Worm (Caenorhabditis elegans) whole organism, mixed stage, embryonic: ENCODE measurements around the gene lin-8.

ENCODE experiments used
- bed-3 ChIP-seq: fragments of 200-800 bp; sonication (Bioruptor generic); optimal IDR thresholded peaks from 3 replicates; lab custom pipeline; 2018; ENCODE audit warnings: mild to moderate bottlenecking, missing genetic modification characterization, moderate library complexity, missing compliant biosample characterization
- lin-13 ChIP-seq: fragments of 150-350 bp; optimal IDR thresholded peaks from 2 replicates; lab custom pipeline; 2014; ENCODE audit warnings: missing biosample characterization, missing genetic modification characterization
- lsy-2 ChIP-seq: fragments of 150-350 bp; optimal IDR thresholded peaks from 2 replicates; lab custom pipeline; 2014; ENCODE audit warnings: missing biosample characterization, missing genetic modification characterization
- mab-5 ChIP-seq: fragments of 150-350 bp; optimal IDR thresholded peaks from 2 replicates; lab custom pipeline; 2014; ENCODE audit warnings: missing biosample characterization, missing genetic modification characterization
- nhr-237 ChIP-seq: fragments of 150-350 bp; optimal IDR thresholded peaks from 2 replicates; lab custom pipeline; 2014; ENCODE audit warnings: missing biosample characterization, missing genetic modification characterization
- nhr-28 ChIP-seq: fragments of 150-350 bp; optimal IDR thresholded peaks from 2 replicates; lab custom pipeline; 2014; ENCODE audit warnings: missing biosample characterization, missing genetic modification characterization
- pha-4 ChIP-seq: fragments of 150-350 bp; optimal IDR thresholded peaks from 2 replicates; lab custom pipeline; 2018; ENCODE audit warnings: missing biosample characterization, missing genetic modification reagents, missing genetic modification characterization
- snpc-4 ChIP-seq: fragments of 150-350 bp; optimal IDR thresholded peaks from 2 replicates; lab custom pipeline; 2014; ENCODE audit warnings: missing biosample characterization, missing genetic modification characterization
- unc-39 ChIP-seq: fragments of 150-350 bp; optimal IDR thresholded peaks from 2 replicates; lab custom pipeline; 2014; ENCODE audit warnings: missing biosample characterization, missing genetic modification characterization
- unc-62 ChIP-seq: fragments of 150-350 bp; optimal IDR thresholded peaks from 2 replicates; lab custom pipeline; 2014; ENCODE audit warnings: missing biosample characterization, missing genetic modification reagents, missing genetic modification characterization

ce11 chrII:3062222-3062621 lies 5.6 kb downstream of the lin-8 start:
- no peak for TF ChIP-seq bed-3 (GFP tag; lab: Kevin White, UChicago)
- no peak for TF ChIP-seq nhr-237 (tag; lab: Kevin White, UChicago)
- no peak for TF ChIP-seq lsy-2 (tag; lab: Kevin White, UChicago)
- no peak for TF ChIP-seq snpc-4
- TF ChIP-seq nhr-28 (tag; lab: Kevin White, UChicago): no peak
- no peak for TF ChIP-seq lin-13 (tag; lab: Kevin White, UChicago)
- TF ChIP-seq pha-4: no peak
- TF ChIP-seq unc-39 (tag; lab: Kevin White, UChicago): no peak
- TF ChIP-seq mab-5 (tag; lab: Kevin White, UChicago): no peak
- TF ChIP-seq unc-62 (GFP tag; lab: Kevin White, UChicago): no peak
